Fruit fly (Drosophila melanogaster): ENCODE results near the gene Blos2.
A peak's percentile ranks its signal among the peaks of the same experiment; 100 is the strongest.

Blos2 gene

DNA sequence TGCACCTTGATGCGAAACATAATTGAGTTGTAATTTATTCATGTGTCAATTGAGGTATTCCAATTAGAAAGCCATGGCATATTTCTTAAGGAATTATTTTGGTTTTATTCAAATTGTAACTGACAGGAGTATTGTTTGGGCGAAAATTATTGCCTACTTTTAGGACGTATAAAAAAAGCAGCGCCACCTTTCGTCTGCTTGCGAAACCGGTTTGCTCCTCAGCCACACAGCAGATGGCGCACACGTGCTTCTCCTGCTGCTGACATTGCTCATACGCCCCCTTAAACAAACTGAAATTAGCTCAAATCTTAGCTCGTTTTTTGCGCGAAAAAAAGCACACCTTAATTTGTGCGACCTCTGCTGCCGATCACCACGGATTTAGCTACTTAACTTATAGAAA, 13.5 kb upstream of the Blos2 start (continued):
- TF ChIP-seq amos (GFP tag; IDR thresholded peaks at IDR 0.05; ENCODE audit: partially characterized antibody) (peak; percentile 20; the same call in 1 of the 2 replicates), Hmx (GFP tag; optimal IDR thresholded peaks at IDR 0.05) (no peak), Fer3 (tag; optimal IDR thresholded peaks at IDR 0.05) (peak; percentile 64), CG6272 (GFP tag; IDR thresholded peaks at IDR 0.05) (peak; percentile 31; the same call in 1 of the 2 replicates), Lpt (GFP tag; optimal IDR thresholded peaks at IDR 0.05) (no peak), CG9727 (GFP tag; optimal IDR thresholded peaks at IDR 0.05) (peak; percentile 68), Lim3 (GFP tag; IDR thresholded peaks at IDR 0.05) (no peak), ci (GFP tag; IDR thresholded peaks at IDR 0.05) (peak; percentile 93), ro (GFP tag; IDR thresholded peaks at IDR 0.05) (no peak; the same call in 1 of the 2 replicates), CG8388 (GFP tag; optimal IDR thresholded peaks at IDR 0.05) (peak; percentile 50), bab2 (GFP tag; optimal IDR thresholded peaks at IDR 0.05) (peak; percentile 78), fd3F (GFP tag; optimal IDR thresholded peaks at IDR 0.05) (peak; percentile 67), Atf-2 (GFP tag; optimal IDR thresholded peaks at IDR 0.05) (peak; percentile 79), Ravus (GFP tag; IDR thresholded peaks at IDR 0.05) (no peak), CG8290 (GFP tag; optimal IDR thresholded peaks at IDR 0.05) (peak; percentile 48), CG8290 (tag; optimal IDR thresholded peaks at IDR 0.05) (peak; percentile 28 to 92), HHEX (GFP tag; optimal IDR thresholded peaks at IDR 0.05) (peak; percentile 62), zen (tag; optimal IDR thresholded peaks at IDR 0.05) (peak; percentile 72), Side (GFP tag; optimal IDR thresholded peaks at IDR 0.05) (peak; percentile 70), zfh1 (GFP tag; IDR thresholded peaks at IDR 0.05) (peak; percentile 84), CG8281 (tag; optimal IDR thresholded peaks at IDR 0.05) (peak; percentile 48), cwo (GFP tag; optimal IDR thresholded peaks at IDR 0.05) (no peak), lola (GFP tag; optimal IDR thresholded peaks at IDR 0.05) (peak in 1 of 3 experiments; percentile 39), sens-2 (GFP tag; IDR thresholded peaks at IDR 0.05) (peak; percentile 76), CG6791 (GFP tag; IDR thresholded peaks at IDR 0.05; ENCODE audit: partially characterized antibody) (0 out of 3 replicates have a peak, but pooled peaks have one; percentile 9), CG12769 (tag; optimal IDR thresholded peaks at IDR 0.05) (peak; percentile 68), Hey (tag; optimal IDR thresholded peaks at IDR 0.05) (peak; percentile 30), CG17186 (GFP tag; optimal IDR thresholded peaks at IDR 0.05) (no peak), MTF-1 (GFP tag; optimal IDR thresholded peaks at IDR 0.05; ENCODE audit: borderline replicate concordance) (peak; percentile 67), Dad (GFP tag; optimal IDR thresholded peaks at IDR 0.05) (peak; percentile 65), Ada2b (GFP tag; IDR thresholded peaks at IDR 0.05) (peak; percentile 57; the same call in 1 of the 2 replicates), CG10979 (tag; optimal IDR thresholded peaks at IDR 0.05) (peak; percentile 89), CG2116 (GFP tag; optimal IDR thresholded peaks at IDR 0.05) (peak; percentile 47), abd-A (tag; optimal IDR thresholded peaks at IDR 0.05) (no peak), en (GFP tag; optimal IDR thresholded peaks at IDR 0.05) (peak; percentile 44), CG5180 (GFP tag; optimal IDR thresholded peaks at IDR 0.05) (peak; percentile 66), CG1832 (GFP tag; optimal IDR thresholded peaks at IDR 0.05) (no peak), unc-4 (GFP tag; IDR thresholded peaks at IDR 0.05; ENCODE audit: partially characterized antibody) (no peak), CG33557 (GFP tag; optimal IDR thresholded peaks at IDR 0.05) (peak; percentile 53), eve (GFP tag; optimal IDR thresholded peaks at IDR 0.05) (no peak), Camta (GFP tag; optimal IDR thresholded peaks at IDR 0.05) (peak; percentile 76), sima (GFP tag; optimal IDR thresholded peaks at IDR 0.05) (peak; percentile 24), CG4854 (GFP tag; optimal IDR thresholded peaks at IDR 0.05) (peak; percentile 64), grau (tag; optimal IDR thresholded peaks at IDR 0.05) (peak; percentile 70), CG16779 (GFP tag; IDR thresholded peaks at IDR 0.05) (peak; percentile 77), CG3407 (GFP tag; optimal IDR thresholded peaks at IDR 0.05) (peak; percentile 52), crc (GFP tag; optimal IDR thresholded peaks at IDR 0.05) (no peak), HLH4C (GFP tag; IDR thresholded peaks at IDR 0.05; ENCODE audit: partially characterized antibody) (no peak), dimm (GFP tag; IDR thresholded peaks at IDR 0.05) (peak; percentile 39; the same call in 1 of the 2 replicates), ara (GFP tag; IDR thresholded peaks at IDR 0.05) (peak; percentile 55; the same call in 1 of the 2 replicates)
